Worm (Caenorhabditis elegans) whole organism, L2 larva: ENCODE results near the gene fbxa-138.
"Not testable (repeated sequence)": the region's sequence is repeated elsewhere in the genome, so short reads cannot be mapped to it uniquely, and the experiment has no call there.

Experiments used
- C34F6.9 ChIP-seq: fragments of 150-350 bp; optimal IDR thresholded peaks from 2 replicates; lab custom pipeline; 2014; ENCODE audit warnings: missing biosample characterization, missing genetic modification characterization
- F13H6.1 ChIP-seq: sonication (generic microtip); optimal IDR thresholded peaks from 2 replicates; lab custom pipeline; 2016; ENCODE audit warnings: missing genetic modification characterization, missing compliant biosample characterization
- alr-1 ChIP-seq: fragments of 150-350 bp; optimal IDR thresholded peaks from 2 replicates; lab custom pipeline; 2014; ENCODE audit warnings: missing biosample characterization, missing genetic modification characterization
- aly-2 ChIP-seq: fragments of 150-350 bp; optimal IDR thresholded peaks from 2 replicates; lab custom pipeline; 2014; ENCODE audit warnings: missing biosample characterization, missing genetic modification characterization
- ama-1 ChIP-seq: fragments of 150-350 bp; optimal IDR thresholded peaks from 2 replicates; lab custom pipeline; 2018; ENCODE audit warnings: inconsistent platforms
- blmp-1 ChIP-seq: sonication (generic microtip); optimal IDR thresholded peaks from 2 replicates; lab custom pipeline; 2017; ENCODE audit warnings: missing genetic modification characterization, mild to moderate bottlenecking, missing compliant biosample characterization, antibody characterized with exemption, moderate library complexity; ENCODE audit not compliant: insufficient read depth
- ceh-82 ChIP-seq: fragments of 150-350 bp; optimal IDR thresholded peaks from 2 replicates; lab custom pipeline; 2014; ENCODE audit warnings: missing biosample characterization, missing genetic modification characterization
- fos-1 ChIP-seq: fragments of 150-350 bp; optimal IDR thresholded peaks from 2 replicates; lab custom pipeline; 2014; ENCODE audit warnings: missing biosample characterization, missing genetic modification characterization
- lin-11 ChIP-seq: fragments of 150-350 bp; sonication (generic microtip); optimal IDR thresholded peaks from 2 replicates; lab custom pipeline; 2014; ENCODE audit warnings: missing biosample characterization, missing genetic modification characterization, inconsistent platforms, mixed read lengths
- lin-13 ChIP-seq: fragments of 150-350 bp; optimal IDR thresholded peaks from 2 replicates; lab custom pipeline; 2014; ENCODE audit warnings: missing biosample characterization, missing genetic modification reagents, missing genetic modification characterization
- lin-39 ChIP-seq: fragments of 150-350 bp; optimal IDR thresholded peaks from 2 replicates; lab custom pipeline; 2014; ENCODE audit warnings: missing biosample characterization, missing genetic modification reagents, missing genetic modification characterization
- lsy-2 ChIP-seq, 2 experiments: fragments of 150-350 bp in 1 of 2; sonication (generic microtip) in 1 of 2; optimal IDR thresholded peaks; 2 replicates each; lab custom pipeline; 2014 to 2017; ENCODE audit warnings: missing biosample characterization in 2 of 2, missing genetic modification characterization in 2 of 2
- mab-5 ChIP-seq: fragments of 150-350 bp; optimal IDR thresholded peaks from 2 replicates; lab custom pipeline; 2014; ENCODE audit warnings: missing biosample characterization, missing genetic modification characterization
- mbf-1 ChIP-seq: sonication (generic microtip); optimal IDR thresholded peaks from 2 replicates; lab custom pipeline; 2017; ENCODE audit warnings: missing biosample characterization, missing genetic modification characterization
- mdl-1 ChIP-seq, 2 experiments: fragments of 150-350 bp in 1 of 2; sonication (generic microtip) in 1 of 2; optimal IDR thresholded peaks; 2 replicates each; lab custom pipeline; 2017; ENCODE audit warnings: missing biosample characterization in 2 of 2, missing genetic modification characterization in 2 of 2
- nhr-12 ChIP-seq: fragments of 150-350 bp; optimal IDR thresholded peaks from 2 replicates; lab custom pipeline; 2014; ENCODE audit warnings: missing biosample characterization, missing genetic modification characterization
- nhr-129 ChIP-seq: fragments of 150-350 bp; optimal IDR thresholded peaks from 2 replicates; lab custom pipeline; 2014; ENCODE audit warnings: missing biosample characterization, missing genetic modification characterization
- nhr-21 ChIP-seq: fragments of 150-350 bp; optimal IDR thresholded peaks from 2 replicates; lab custom pipeline; 2014; ENCODE audit warnings: missing biosample characterization, missing genetic modification characterization
- nhr-23 ChIP-seq: fragments of 150-350 bp; optimal IDR thresholded peaks from 2 replicates; lab custom pipeline; 2014; ENCODE audit warnings: missing biosample characterization, missing genetic modification reagents, missing genetic modification characterization
- nhr-237 ChIP-seq: fragments of 150-350 bp; optimal IDR thresholded peaks from 2 replicates; lab custom pipeline; 2014; ENCODE audit warnings: missing biosample characterization, missing genetic modification characterization
- nhr-77 ChIP-seq: fragments of 150-350 bp; optimal IDR thresholded peaks from 2 replicates; lab custom pipeline; 2014; ENCODE audit warnings: missing biosample characterization, missing genetic modification characterization
- peb-1 ChIP-seq: fragments of 150-350 bp; optimal IDR thresholded peaks from 2 replicates; lab custom pipeline; 2014; ENCODE audit warnings: missing biosample characterization, missing genetic modification characterization
- sem-4 ChIP-seq: fragments of 150-350 bp; optimal IDR thresholded peaks from 2 replicates; lab custom pipeline; 2014; ENCODE audit warnings: missing biosample characterization, missing genetic modification reagents, missing genetic modification characterization
- skn-1 ChIP-seq: sonication (generic microtip); optimal IDR thresholded peaks from 2 replicates; lab custom pipeline; 2017; ENCODE audit warnings: missing biosample characterization, missing genetic modification characterization
- sma-3 ChIP-seq: sonication (generic microtip); optimal IDR thresholded peaks from 2 replicates; lab custom pipeline; 2016; ENCODE audit warnings: missing genetic modification reagents, missing genetic modification characterization, missing compliant biosample characterization
- sma-9 ChIP-seq, 2 experiments: fragments of 150-350 bp in 1 of 2; sonication (generic microtip) in 1 of 2; optimal IDR thresholded peaks; 2 replicates each; lab custom pipeline; 2014 to 2016; ENCODE audit warnings: missing genetic modification characterization in 2 of 2, mild to moderate bottlenecking in 1 of 2, missing biosample characterization in 1 of 2, missing compliant biosample characterization in 1 of 2, missing genetic modification reagents in 1 of 2, moderate library complexity in 1 of 2
- snpc-4 ChIP-seq: fragments of 150-350 bp; optimal IDR thresholded peaks from 2 replicates; lab custom pipeline; 2014; ENCODE audit warnings: missing biosample characterization, missing genetic modification characterization
- unc-39 ChIP-seq: fragments of 150-350 bp; optimal IDR thresholded peaks from 2 replicates; lab custom pipeline; 2014; ENCODE audit warnings: missing biosample characterization, missing genetic modification characterization
- unc-55 ChIP-seq: fragments of 150-350 bp; sonication (generic microtip); optimal IDR thresholded peaks from 3 replicates; lab custom pipeline; 2014; ENCODE audit warnings: missing biosample characterization, missing genetic modification reagents, missing genetic modification characterization
- unc-62 ChIP-seq: fragments of 150-350 bp; optimal IDR thresholded peaks from 2 replicates; lab custom pipeline; 2014; ENCODE audit warnings: missing biosample characterization, missing genetic modification reagents, missing genetic modification characterization
- zag-1 ChIP-seq: fragments of 150-350 bp; optimal IDR thresholded peaks from 2 replicates; lab custom pipeline; 2014; ENCODE audit warnings: missing biosample characterization, missing genetic modification characterization
- ztf-4 ChIP-seq: fragments of 150-350 bp; optimal IDR thresholded peaks from 2 replicates; lab custom pipeline; 2014; ENCODE audit warnings: missing biosample characterization, missing genetic modification characterization

Gene fbxa-138

ce11 chrIII:1377903-1378302 is 6.1 kb downstream of the fbxa-138 start, which contains the start of gene pals-40:
pals-40 (minus strand) TSS chrIII:1378003.
- not testable (repeated sequence) for TF ChIP-seq ceh-82 (tag; lab: Kevin White, UChicago); ztf-4 (tag; lab: Kevin White, UChicago); unc-62

ce11 chrIII:1375491-1375890 is 8.6 kb downstream of the fbxa-138 start, which contains the start of gene Y82E9BR.10:
Y82E9BR.10 (minus strand) TSS chrIII:1375591.
- TF ChIP-seq unc-62; mab-5; lsy-2 (tag; optimal IDR thresholded peaks at IDR 0.05; lab: Kevin White, UChicago): not testable (repeated sequence)

- TF ChIP-seq lin-13 (no peak), fos-1 (tag; lab: Kevin White, UChicago) (no peak), sem-4 (no peak), nhr-237 (tag; lab: Kevin White, UChicago) (no peak), mdl-1 (tag; optimal IDR thresholded peaks at IDR 0.05; lab: Kevin White, UChicago) (no peak), skn-1 (no peak), aly-2 (tag; lab: Kevin White, UChicago) (no peak), nhr-12 (no peak), unc-55 (GFP tag; lab: Kevin White, UChicago) (no peak), sma-9 (GFP tag; optimal IDR thresholded peaks at IDR 0.05; lab: Kevin White, UChicago) (no peak), sma-9 (tag; optimal IDR thresholded peaks at IDR 0.05; lab: Kevin White, UChicago) (no peak), nhr-23 (tag; lab: Kevin White, UChicago) (no peak), ama-1 (lab: Kevin White, UChicago) (no peak), unc-39 (no peak), nhr-21 (tag; lab: Kevin White, UChicago) (no peak)
These were observed 9.7 kb downstream of the fbxa-138 start, which contains the start of gene Y82E9BR.20 for ce11 chrIII:1374355-1374807. Y82E9BR.20 (plus strand) TSS chrIII:1374405.

ce11 chrIII:1372563-1372962 is 11.5 kb downstream of the fbxa-138 start:
- TF ChIP-seq lin-39 (tag; lab: Kevin White, UChicago) (no peak), sem-4 (no peak), unc-62 (no peak), mbf-1 (no peak), nhr-237 (tag; lab: Kevin White, UChicago) (no peak), mab-5 (no peak), nhr-77 (no peak)

- TF ChIP-seq zag-1 (tag; lab: Kevin White, UChicago), result no peak
- no peak for TF ChIP-seq blmp-1 (tag; lab: Kevin White, UChicago)
- no peak for TF ChIP-seq aly-2 (tag; lab: Kevin White, UChicago)
- no peak for TF ChIP-seq alr-1 (tag; lab: Kevin White, UChicago)
- TF ChIP-seq nhr-21 (tag; lab: Kevin White, UChicago), result no peak
- no peak for TF ChIP-seq snpc-4 (tag; lab: Kevin White, UChicago)
- no peak for TF ChIP-seq sma-9 (GFP tag; optimal IDR thresholded peaks at IDR 0.05; lab: Kevin White, UChicago)
- no peak for TF ChIP-seq sma-9 (tag; optimal IDR thresholded peaks at IDR 0.05; lab: Kevin White, UChicago)
- TF ChIP-seq nhr-129, result no peak
- TF ChIP-seq ztf-4 (tag; lab: Kevin White, UChicago), result no peak
- TF ChIP-seq C34F6.9 (tag; lab: Kevin White, UChicago), result no peak
These were observed 24.4 kb downstream of the fbxa-138 start, which contains the start of gene Y82E9BR.9 for ce11 chrIII:1359669-1360068. Y82E9BR.9 (minus strand) TSS chrIII:1359769.

- not testable (repeated sequence) for TF ChIP-seq skn-1; sma-3; unc-55 (GFP tag; lab: Kevin White, UChicago)
These were observed 26.1 kb downstream of the fbxa-138 start, which contains the start of gene Y82E9BR.8 for ce11 chrIII:1357973-1358372. Y82E9BR.8 (minus strand) TSS chrIII:1358073.

- TF ChIP-seq ceh-82 (tag; lab: Kevin White, UChicago) (no peak), nhr-23 (tag; lab: Kevin White, UChicago) (no peak), mbf-1 (no peak), peb-1 (tag; lab: Kevin White, UChicago) (no peak), nhr-77 (no peak), ama-1 (lab: Kevin White, UChicago) (no peak), sma-3 (no peak), lin-11 (no peak), unc-55 (GFP tag; lab: Kevin White, UChicago) (no peak), F13H6.1 (tag; lab: Kevin White, UChicago) (no peak)
These were observed 28.7 kb downstream of the fbxa-138 start, which contains the start of gene Y82E9BL.1 for ce11 chrIII:1355320-1355719. Y82E9BL.1 (minus strand) TSS chrIII:1355420.
